Fruit fly (Drosophila melanogaster) S2 (cell line): ENCODE results near the gene zen2.

Experiments
- CG8478 ChIP-seq: fragments of >200 bp; optimal IDR thresholded peaks from 2 replicates; lab custom pipeline; 2018
- CTCF ChIP-seq, 2 experiments: fragments of >200 bp; optimal IDR thresholded peaks; 2 replicates each; lab custom pipeline; 2018

dm6 chr3R:6741983-6742382 is 2.0 kb downstream of the zen2 start, which contains the start of gene pb:
- no peak for TF ChIP-seq CG8478 (lab: Kevin White, UChicago)
- no peak for TF ChIP-seq CTCF (optimal IDR thresholded peaks at IDR 0.05; lab: Kevin White, UChicago)
